Fruit fly (Drosophila melanogaster): ENCODE data around the gene tmod.

DNA sequence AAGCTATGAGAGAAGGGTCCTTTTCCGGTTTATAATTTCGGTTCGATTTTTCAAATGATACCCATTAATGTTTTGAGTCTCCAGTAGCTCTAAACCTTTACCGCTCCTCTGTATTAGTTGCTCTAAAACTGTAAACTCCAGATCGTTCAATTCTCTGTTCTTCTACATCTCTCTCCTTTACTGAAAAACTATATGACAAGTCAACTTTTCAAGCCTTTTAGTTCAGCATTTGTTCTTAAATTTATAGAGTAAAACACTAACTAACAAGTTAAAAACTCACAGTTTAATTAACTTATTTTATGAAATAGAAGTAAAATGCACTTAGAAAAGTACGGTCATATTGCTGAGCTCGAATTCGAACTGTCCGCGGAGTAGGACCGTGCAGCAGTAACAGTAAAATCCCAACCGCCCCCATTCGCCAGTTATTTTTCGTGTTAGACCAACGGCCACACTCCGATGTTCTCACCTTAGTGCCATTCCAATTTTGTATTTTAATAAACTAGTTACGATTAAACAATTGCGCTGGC is 30.4 kb downstream of the tmod start:
- TF ChIP-seq usp (GFP tag; optimal IDR thresholded peaks at IDR 0.05) = no peak
- TF ChIP-seq pan (optimal IDR thresholded peaks at IDR 0.05) = no peak
- TF ChIP-seq EcR (GFP tag; optimal IDR thresholded peaks at IDR 0.05) = no peak
- no peak for TF ChIP-seq CG8478 (optimal IDR thresholded peaks at IDR 0.05)
